Worm (Caenorhabditis elegans) whole organism, L1 larva: ENCODE measurements around the gene T01C4.8.

ENCODE experiments used
- C04F5.9 ChIP-seq: sonication (generic microtip); optimal IDR thresholded peaks from 2 replicates; lab custom pipeline; 2016; ENCODE audit warnings: missing genetic modification characterization, missing compliant biosample characterization
- C16A3.4 ChIP-seq: fragments of 150-350 bp; optimal IDR thresholded peaks from 2 replicates; lab custom pipeline; 2014; ENCODE audit warnings: missing biosample characterization, missing genetic modification characterization
- F16B12.6 ChIP-seq: fragments of 150-350 bp; optimal IDR thresholded peaks from 2 replicates; lab custom pipeline; 2014; ENCODE audit warnings: missing biosample characterization, missing genetic modification characterization
- Y116A8C.19 ChIP-seq: sonication (generic microtip); optimal IDR thresholded peaks from 2 replicates; lab custom pipeline; 2016; ENCODE audit warnings: missing compliant biosample characterization, missing genetic modification characterization, borderline replicate concordance
- aha-1 ChIP-seq: fragments of 150-350 bp; optimal IDR thresholded peaks from 2 replicates; lab custom pipeline; 2014; ENCODE audit warnings: missing biosample characterization, missing genetic modification characterization
- ama-1 ChIP-seq: fragments of 150-350 bp; optimal IDR thresholded peaks from 2 replicates; lab custom pipeline; 2014
- blmp-1 ChIP-seq: fragments of 150-350 bp; optimal IDR thresholded peaks from 2 replicates; lab custom pipeline; 2014; ENCODE audit warnings: missing biosample characterization, missing genetic modification characterization
- ceh-63 ChIP-seq: fragments of 200-800 bp; sonication (Bioruptor generic); optimal IDR thresholded peaks from 2 replicates; lab custom pipeline; 2018; ENCODE audit warnings: mild to moderate bottlenecking, missing genetic modification characterization, missing compliant biosample characterization
- ceh-82 ChIP-seq, 3 experiments: fragments of 150-350 bp in 1 of 3; sonication (generic microtip) in 2 of 3; optimal IDR thresholded peaks; 2 replicates each; lab custom pipeline; 2014 to 2017; ENCODE audit warnings: missing biosample characterization in 3 of 3, missing genetic modification characterization in 3 of 3
- ceh-88 ChIP-seq: fragments of 200-800 bp; sonication (Bioruptor generic); IDR thresholded peaks from 2 replicates; pipeline ENCODE4 v1.3.6; 2022; ENCODE audit warnings: missing genetic modification characterization, missing compliant biosample characterization
- ceh-90 ChIP-seq: sonication (generic microtip); optimal IDR thresholded peaks from 2 replicates; lab custom pipeline; 2016; ENCODE audit warnings: missing genetic modification characterization, missing compliant biosample characterization
- ces-1 ChIP-seq: fragments of 150-350 bp; optimal IDR thresholded peaks from 2 replicates; lab custom pipeline; 2014; ENCODE audit warnings: missing biosample characterization, missing genetic modification reagents, missing genetic modification characterization
- dsc-1 ChIP-seq: sonication (generic microtip); optimal IDR thresholded peaks from 2 replicates; lab custom pipeline; 2016; ENCODE audit warnings: mild to moderate bottlenecking, missing genetic modification characterization, missing compliant biosample characterization
- efl-1 ChIP-seq, 4 experiments: fragments of 150-350 bp; optimal IDR thresholded peaks in 3 of 4; peaks in 1 of 4; 1 replicate in 1 of 4; 2 replicates in 3 of 4; lab custom pipeline; 2014; ENCODE audit warnings: missing biosample characterization in 2 of 4, missing genetic modification characterization in 2 of 4, missing genetic modification reagents in 2 of 4
- efl-3 ChIP-seq: fragments of 200-800 bp; sonication (Bioruptor generic); optimal IDR thresholded peaks from 2 replicates; lab custom pipeline; 2018; ENCODE audit warnings: mild to moderate bottlenecking, missing genetic modification characterization, missing compliant biosample characterization
- elt-3 ChIP-seq, 6 experiments: fragments of 150-350 bp in 1 of 6; sonication (generic microtip); optimal IDR thresholded peaks; 2 replicates each; lab custom pipeline; 2017 to 2018; ENCODE audit warnings: missing biosample characterization in 6 of 6, missing genetic modification characterization in 6 of 6, inconsistent platforms in 1 of 6
- fkh-10 ChIP-seq: sonication (generic microtip); optimal IDR thresholded peaks from 2 replicates; lab custom pipeline; 2017; ENCODE audit warnings: missing biosample characterization, missing genetic modification reagents, missing genetic modification characterization
- fos-1 ChIP-seq: fragments of 150-350 bp; optimal IDR thresholded peaks from 2 replicates; lab custom pipeline; 2014; ENCODE audit warnings: missing biosample characterization, missing genetic modification characterization
- hlh-17 ChIP-seq: fragments of 200-800 bp; sonication (Bioruptor generic); optimal IDR thresholded peaks from 2 replicates; lab custom pipeline; 2018; ENCODE audit warnings: missing genetic modification characterization, mild to moderate bottlenecking, missing compliant biosample characterization, moderate library complexity, borderline replicate concordance
- hlh-4 ChIP-seq: sonication (generic microtip); optimal IDR thresholded peaks from 2 replicates; lab custom pipeline; 2016; ENCODE audit warnings: mild to moderate bottlenecking, missing genetic modification characterization, missing compliant biosample characterization
- irx-1 ChIP-seq: sonication (generic microtip); optimal IDR thresholded peaks from 2 replicates; lab custom pipeline; 2016; ENCODE audit warnings: missing genetic modification characterization, missing compliant biosample characterization
- lin-13 ChIP-seq: fragments of 150-350 bp; optimal IDR thresholded peaks from 2 replicates; lab custom pipeline; 2014; ENCODE audit warnings: missing biosample characterization, missing genetic modification reagents, missing genetic modification characterization
- lin-14 ChIP-seq: fragments of 200-800 bp; sonication (Bioruptor generic); optimal IDR thresholded peaks from 2 replicates; lab custom pipeline; 2018; ENCODE audit warnings: mild to moderate bottlenecking, missing genetic modification characterization, moderate library complexity, missing compliant biosample characterization
- lin-15B ChIP-seq: fragments of 150-350 bp; sonication (generic microtip); optimal IDR thresholded peaks from 3 replicates; lab custom pipeline; 2014; ENCODE audit warnings: missing biosample characterization, missing genetic modification characterization
- lin-39 ChIP-seq: fragments of 150-350 bp; optimal IDR thresholded peaks from 2 replicates; lab custom pipeline; 2014; ENCODE audit warnings: missing biosample characterization, missing genetic modification reagents, missing genetic modification characterization
- lir-3 ChIP-seq: sonication (generic microtip); optimal IDR thresholded peaks from 2 replicates; lab custom pipeline; 2016; ENCODE audit warnings: mild to moderate bottlenecking, missing genetic modification characterization, moderate library complexity, missing compliant biosample characterization; ENCODE audit not compliant: poor library complexity
- mab-9 ChIP-seq: fragments of 200-800 bp; sonication (Bioruptor generic); IDR thresholded peaks from 2 replicates; pipeline ENCODE4 v1.3.6; 2022; ENCODE audit warnings: missing genetic modification reagents, missing genetic modification characterization, missing compliant biosample characterization
- mef-2 ChIP-seq: fragments of 150-350 bp; optimal IDR thresholded peaks from 2 replicates; lab custom pipeline; 2014; ENCODE audit warnings: missing biosample characterization, missing genetic modification characterization
- mep-1 ChIP-seq: fragments of 150-350 bp; optimal IDR thresholded peaks from 2 replicates; lab custom pipeline; 2014; ENCODE audit warnings: missing biosample characterization, missing genetic modification characterization
- nhr-11 ChIP-seq: fragments of 150-350 bp; optimal IDR thresholded peaks from 2 replicates; lab custom pipeline; 2014; ENCODE audit warnings: missing biosample characterization, missing genetic modification characterization
- nhr-12 ChIP-seq: sonication (generic microtip); optimal IDR thresholded peaks from 2 replicates; lab custom pipeline; 2017; ENCODE audit warnings: missing biosample characterization, missing genetic modification characterization
- nhr-20 ChIP-seq: sonication (generic microtip); optimal IDR thresholded peaks from 2 replicates; lab custom pipeline; 2016; ENCODE audit warnings: mild to moderate bottlenecking, missing genetic modification characterization, missing compliant biosample characterization
- nhr-237 ChIP-seq: fragments of 150-350 bp; optimal IDR thresholded peaks from 2 replicates; lab custom pipeline; 2014; ENCODE audit warnings: missing biosample characterization, missing genetic modification characterization
- nhr-47 ChIP-seq: sonication (generic microtip); optimal IDR thresholded peaks from 2 replicates; lab custom pipeline; 2016; ENCODE audit warnings: mild to moderate bottlenecking, missing genetic modification characterization, moderate library complexity, missing compliant biosample characterization
- nhr-71 ChIP-seq: sonication (generic microtip); optimal IDR thresholded peaks from 2 replicates; lab custom pipeline; 2016; ENCODE audit warnings: mild to moderate bottlenecking, missing genetic modification characterization, moderate library complexity, missing compliant biosample characterization
- nhr-77 ChIP-seq: fragments of 150-350 bp; optimal IDR thresholded peaks from 2 replicates; lab custom pipeline; 2014; ENCODE audit warnings: missing biosample characterization, missing genetic modification characterization
- nhr-84 ChIP-seq: sonication (generic microtip); optimal IDR thresholded peaks from 2 replicates; lab custom pipeline; 2017; ENCODE audit warnings: missing biosample characterization, missing genetic modification characterization
- nhr-90 ChIP-seq: sonication (generic microtip); optimal IDR thresholded peaks from 2 replicates; lab custom pipeline; 2016; ENCODE audit warnings: mild to moderate bottlenecking, missing genetic modification characterization, missing compliant biosample characterization; ENCODE audit not compliant: poor library complexity
- skn-1 ChIP-seq: fragments of 150-350 bp; optimal IDR thresholded peaks from 2 replicates; lab custom pipeline; 2014; ENCODE audit warnings: missing biosample characterization, missing genetic modification characterization
- snu-23 ChIP-seq: sonication (generic microtip); optimal IDR thresholded peaks from 2 replicates; lab custom pipeline; 2016; ENCODE audit warnings: missing genetic modification characterization, missing compliant biosample characterization
- sup-37 ChIP-seq: fragments of 200-800 bp; sonication (Bioruptor generic); optimal IDR thresholded peaks from 2 replicates; lab custom pipeline; 2018; ENCODE audit warnings: mild to moderate bottlenecking, missing genetic modification characterization, missing compliant biosample characterization
- swsn-7 ChIP-seq: sonication (generic microtip); optimal IDR thresholded peaks from 2 replicates; lab custom pipeline; 2016; ENCODE audit warnings: missing genetic modification characterization, missing compliant biosample characterization
- tlp-1 ChIP-seq: fragments of 150-350 bp; optimal IDR thresholded peaks from 2 replicates; lab custom pipeline; 2014; ENCODE audit warnings: missing biosample characterization, missing genetic modification characterization
- unc-130 ChIP-seq: fragments of 150-350 bp; optimal IDR thresholded peaks from 2 replicates; lab custom pipeline; 2017; ENCODE audit warnings: missing biosample characterization, missing genetic modification characterization, inconsistent platforms
- unc-30 ChIP-seq: sonication (generic microtip); optimal IDR thresholded peaks from 2 replicates; lab custom pipeline; 2017; ENCODE audit warnings: missing biosample characterization, missing genetic modification characterization
- unc-86 ChIP-seq: sonication (generic microtip); optimal IDR thresholded peaks from 2 replicates; lab custom pipeline; 2016; ENCODE audit warnings: missing genetic modification characterization, missing compliant biosample characterization
- unc-98 ChIP-seq: fragments of 200-800 bp; sonication (Bioruptor generic); IDR thresholded peaks from 2 replicates; pipeline ENCODE4 v1.3.6; 2022; ENCODE audit warnings: missing genetic modification characterization, missing compliant biosample characterization
- zag-1 ChIP-seq: fragments of 150-350 bp; optimal IDR thresholded peaks from 2 replicates; lab custom pipeline; 2014; ENCODE audit warnings: missing biosample characterization, missing genetic modification characterization
- zip-4 ChIP-seq: fragments of 200-800 bp; sonication (Bioruptor generic); optimal IDR thresholded peaks from 2 replicates; lab custom pipeline; 2018; ENCODE audit warnings: mild to moderate bottlenecking, missing genetic modification characterization, moderate library complexity, missing compliant biosample characterization
- ztf-4 ChIP-seq: fragments of 150-350 bp; optimal IDR thresholded peaks from 2 replicates; lab custom pipeline; 2014; ENCODE audit warnings: missing biosample characterization, missing genetic modification characterization

T01C4.8 gene

ce11 chrV:7085518-7086104, 43.7 kb downstream of the T01C4.8 start, which contains the start of gene VC5.2 (continued):
- TF ChIP-seq efl-3 (GFP tag; lab: Kevin White, UChicago) (no peak), nhr-71 (tag; lab: Kevin White, UChicago) (no peak), ztf-4 (tag; lab: Kevin White, UChicago) (no peak), hlh-4 (no peak), nhr-47 (tag; lab: Kevin White, UChicago) (no peak), unc-86 (tag; lab: Kevin White, UChicago) (no peak), zag-1 (tag; lab: Kevin White, UChicago) (no peak), blmp-1 (tag; lab: Kevin White, UChicago) (peak; percentile 79), C16A3.4 (tag; lab: Kevin White, UChicago) (no peak), nhr-84 (tag; lab: Kevin White, UChicago) (no peak), aha-1 (tag; lab: Kevin White, UChicago) (no peak)

DNA sequence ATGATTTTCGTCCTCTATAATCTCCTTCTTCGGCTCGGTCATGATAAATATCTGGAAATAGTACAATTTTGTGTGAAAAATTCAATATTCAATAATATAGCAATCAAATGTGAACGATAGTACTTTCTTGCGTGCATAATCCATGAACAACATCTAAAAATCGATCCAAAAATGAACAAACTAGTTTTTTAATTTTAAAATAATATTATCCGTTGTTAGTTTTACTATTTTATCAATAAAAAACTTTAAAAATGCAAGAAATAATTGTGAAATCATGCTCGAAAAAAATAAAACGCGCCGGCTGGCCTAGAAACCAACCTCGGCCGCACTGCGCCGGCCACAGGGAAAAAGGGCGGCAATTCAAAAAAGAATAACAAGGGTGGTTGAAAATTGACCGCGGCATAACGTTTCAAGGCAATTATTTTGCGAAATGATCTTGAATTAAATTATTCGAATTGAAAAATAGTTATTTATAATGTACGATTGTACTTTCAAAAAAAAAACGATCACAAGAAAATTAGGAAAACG, 44.7 kb downstream of the T01C4.8 start, which contains the start of gene mys-1:
TSS of gene mys-1 (minus strand) at position 51 of the 528 bp plus-strand sequence.
- TF ChIP-seq ceh-90 (tag; lab: Kevin White, UChicago): peak; percentile 89
- no peak for TF ChIP-seq hlh-17 (GFP tag; lab: Kevin White, UChicago)
- TF ChIP-seq sup-37 (GFP tag; lab: Kevin White, UChicago): no peak
- TF ChIP-seq unc-30 (tag; lab: Kevin White, UChicago): no peak
- no peak for TF ChIP-seq unc-130 (tag; lab: Kevin White, UChicago)
- TF ChIP-seq lir-3 (tag; lab: Kevin White, UChicago): peak; percentile 89
- no peak for TF ChIP-seq nhr-11 (tag; lab: Kevin White, UChicago)
- no peak for TF ChIP-seq ceh-88
- TF ChIP-seq skn-1 (tag; lab: Kevin White, UChicago): peak; percentile 47
- TF ChIP-seq C04F5.9: peak; percentile 39
- peak; percentile 84 for TF ChIP-seq nhr-90 (tag; lab: Kevin White, UChicago)
- no peak for TF ChIP-seq nhr-77 (tag; lab: Kevin White, UChicago)
- TF ChIP-seq hlh-4: no peak
- peak; percentile 38 for TF ChIP-seq Y116A8C.19 (tag; lab: Kevin White, UChicago)
- TF ChIP-seq dsc-1 (tag; lab: Kevin White, UChicago): peak; percentile 72
- peak; percentile 59 for TF ChIP-seq unc-86 (tag; lab: Kevin White, UChicago)
- TF ChIP-seq lin-15B: peak; percentile 43
- TF ChIP-seq lin-13 (GFP tag; lab: Kevin White, UChicago): peak; percentile 34
- TF ChIP-seq lin-39 (tag; lab: Kevin White, UChicago): peak; percentile 29
- peak; percentile 83 for TF ChIP-seq nhr-20
- no peak for TF ChIP-seq elt-3 (tag; optimal IDR thresholded peaks at IDR 0.05; lab: Kevin White, UChicago)
- TF ChIP-seq ama-1 (lab: Kevin White, UChicago): no peak
- TF ChIP-seq ceh-63 (GFP tag; lab: Kevin White, UChicago): no peak
- peak; percentile 83 for TF ChIP-seq nhr-71 (tag; lab: Kevin White, UChicago)
- no peak for TF ChIP-seq nhr-237 (tag; lab: Kevin White, UChicago)
- no peak for TF ChIP-seq ces-1 (GFP tag; lab: Kevin White, UChicago)
- TF ChIP-seq tlp-1 (tag; lab: Kevin White, UChicago): no peak
- peak; percentile 31 to 41 (median 35) for TF ChIP-seq ceh-82 (tag; optimal IDR thresholded peaks at IDR 0.05; lab: Kevin White, UChicago)
- TF ChIP-seq zip-4 (GFP tag; lab: Kevin White, UChicago): no peak
- TF ChIP-seq irx-1 (tag; lab: Kevin White, UChicago): peak; percentile 76
- TF ChIP-seq lin-14 (GFP tag; lab: Kevin White, UChicago): peak; percentile 72
- peak; percentile 54 for TF ChIP-seq mep-1
- TF ChIP-seq fos-1 (tag; lab: Kevin White, UChicago): no peak
- no peak for TF ChIP-seq fkh-10 (GFP tag; lab: Kevin White, UChicago)
- peak; percentile 46; the same call in 1 of the 2 replicates for TF ChIP-seq unc-98
- no peak for TF ChIP-seq nhr-12 (tag; lab: Kevin White, UChicago)
- TF ChIP-seq efl-3 (GFP tag; lab: Kevin White, UChicago): no peak
- TF ChIP-seq efl-1 (optimal IDR thresholded peaks at IDR 0.05; lab: Kevin White, UChicago): peak; percentile 93 to 94
- peak; percentile 93 to 99 for TF ChIP-seq efl-1 (GFP tag; optimal IDR thresholded peaks at IDR 0.05 in 1 of 2; lab: Kevin White, UChicago)
- TF ChIP-seq swsn-7 (tag; lab: Kevin White, UChicago): peak; percentile 69
- TF ChIP-seq mef-2 (tag; lab: Kevin White, UChicago): no peak
- peak; percentile 62 for TF ChIP-seq snu-23 (GFP tag; lab: Kevin White, UChicago)
- TF ChIP-seq F16B12.6 (tag; lab: Kevin White, UChicago): peak; percentile 7
- TF ChIP-seq mab-9 (GFP tag; lab: Robert Waterston, UW): no peak
